Fruit fly (Drosophila melanogaster) whole organism, prepupa: ENCODE data around the gene CG42835.

Source experiments
- Blimp-1 ChIP-seq: fragments of 200-800 bp; sonication (Bioruptor generic); optimal IDR thresholded peaks from 3 replicates; lab custom pipeline; 2017; ENCODE audit warnings: missing biosample characterization, missing genetic modification characterization, mild to moderate bottlenecking, moderate library complexity, missing genetic modification reagents
- CG10669 ChIP-seq: fragments of 200-800 bp; sonication (Bioruptor generic); optimal IDR thresholded peaks from 3 replicates; lab custom pipeline; 2018; ENCODE audit warnings: missing biosample characterization, mild to moderate bottlenecking, missing genetic modification characterization, moderate library complexity
- CG11294 ChIP-seq: fragments of 200-800 bp; sonication (Bioruptor generic); IDR thresholded peaks from 2 replicates; pipeline ENCODE4 v1.3.6; 2022; ENCODE audit warnings: missing biosample characterization, missing genetic modification characterization
- CG11762 ChIP-seq: fragments of 200-800 bp; sonication (Bioruptor generic); optimal IDR thresholded peaks from 3 replicates; lab custom pipeline; 2016; ENCODE audit warnings: missing biosample characterization, missing genetic modification characterization; ENCODE audit not compliant: insufficient read depth
- CG11902 ChIP-seq: fragments of 200-800 bp; sonication (Bioruptor generic); optimal IDR thresholded peaks from 3 replicates; lab custom pipeline; 2016; ENCODE audit warnings: missing biosample characterization, missing genetic modification characterization
- CG15336 ChIP-seq: fragments of 200-800 bp; sonication (Bioruptor generic); IDR thresholded peaks from 2 replicates; pipeline ENCODE4 v1.3.6; 2022; ENCODE audit warnings: missing biosample characterization, missing genetic modification characterization
- CG1621 ChIP-seq: fragments of 200-800 bp; sonication (Bioruptor generic); optimal IDR thresholded peaks from 3 replicates; lab custom pipeline; 2018; ENCODE audit warnings: missing biosample characterization, mild to moderate bottlenecking, missing genetic modification characterization
- CG3032 ChIP-seq: fragments of 200-800 bp; optimal IDR thresholded peaks from 2 replicates; lab custom pipeline; 2019; ENCODE audit warnings: missing biosample characterization, mild to moderate bottlenecking, missing genetic modification characterization, moderate library complexity
- CG31627 ChIP-seq: fragments of 200-800 bp; sonication (Bioruptor generic); optimal IDR thresholded peaks from 3 replicates; lab custom pipeline; 2016; ENCODE audit warnings: missing biosample characterization, missing genetic modification characterization
- CG32006 ChIP-seq: fragments of 200-800 bp; sonication (Bioruptor generic); optimal IDR thresholded peaks from 3 replicates; lab custom pipeline; 2017; ENCODE audit warnings: missing biosample characterization, mild to moderate bottlenecking, missing genetic modification characterization
- CG34406 ChIP-seq: fragments of 200-800 bp; sonication (Bioruptor generic); optimal IDR thresholded peaks from 3 replicates; lab custom pipeline; 2016; ENCODE audit warnings: missing biosample characterization, missing genetic modification characterization
- CG4318 ChIP-seq: fragments of 200-800 bp; sonication (Bioruptor generic); optimal IDR thresholded peaks from 3 replicates; lab custom pipeline; 2017; ENCODE audit warnings: missing biosample characterization, mild to moderate bottlenecking, missing genetic modification characterization
- CG6163 ChIP-seq: fragments of 200-800 bp; sonication (Bioruptor generic); IDR thresholded peaks from 3 replicates; pipeline ENCODE4 v1.3.6; 2022; ENCODE audit warnings: missing biosample characterization, missing genetic modification characterization
- CG6276 ChIP-seq: fragments of 200-800 bp; sonication (Bioruptor generic); optimal IDR thresholded peaks from 2 replicates; lab custom pipeline; 2017; ENCODE audit warnings: missing biosample characterization, mild to moderate bottlenecking, missing genetic modification characterization
- CG6792 ChIP-seq: fragments of 200-800 bp; sonication (Bioruptor generic); optimal IDR thresholded peaks from 3 replicates; lab custom pipeline; 2016; ENCODE audit warnings: missing biosample characterization, missing genetic modification characterization
- CG6808 ChIP-seq: fragments of 200-800 bp; sonication (Bioruptor generic); optimal IDR thresholded peaks from 3 replicates; lab custom pipeline; 2017; ENCODE audit warnings: missing biosample characterization, missing genetic modification characterization, mild to moderate bottlenecking, moderate library complexity, missing genetic modification reagents
- CG6854 ChIP-seq: fragments of 200-800 bp; sonication (Bioruptor generic); optimal IDR thresholded peaks from 2 replicates; lab custom pipeline; 2017; ENCODE audit warnings: missing biosample characterization, mild to moderate bottlenecking, missing genetic modification characterization
- CG7368 ChIP-seq: fragments of 200-800 bp; sonication (Bioruptor generic); optimal IDR thresholded peaks from 3 replicates; lab custom pipeline; 2016; ENCODE audit warnings: missing biosample characterization, missing genetic modification characterization
- CG8119 ChIP-seq: fragments of 200-800 bp; sonication (Bioruptor generic); IDR thresholded peaks from 3 replicates; pipeline ENCODE4 v1.3.6; 2022; ENCODE audit warnings: missing biosample characterization, missing genetic modification characterization
- CG8632 ChIP-seq: fragments of 200-800 bp; sonication (Bioruptor generic); optimal IDR thresholded peaks from 3 replicates; lab custom pipeline; 2016; ENCODE audit warnings: missing biosample characterization, missing genetic modification characterization
- CG9139 ChIP-seq: fragments of 200-800 bp; sonication (Bioruptor generic); optimal IDR thresholded peaks from 3 replicates; lab custom pipeline; 2017; ENCODE audit warnings: missing biosample characterization, mild to moderate bottlenecking, missing genetic modification characterization
- Eip75B ChIP-seq: fragments of 200-800 bp; sonication (Bioruptor generic); optimal IDR thresholded peaks from 3 replicates; lab custom pipeline; 2016; ENCODE audit warnings: missing biosample characterization, missing genetic modification characterization
- Eip78C ChIP-seq: fragments of 200-800 bp; sonication (Bioruptor generic); peaks from one replicate; lab custom pipeline; 2016; ENCODE audit warnings: missing biosample characterization, missing genetic modification characterization
- Ets21C ChIP-seq: fragments of 200-800 bp; sonication (Bioruptor generic); optimal IDR thresholded peaks from 3 replicates; lab custom pipeline; 2016; ENCODE audit warnings: missing biosample characterization, missing genetic modification characterization
- Ets96B ChIP-seq: fragments of 200-800 bp; optimal IDR thresholded peaks from 2 replicates; lab custom pipeline; 2019; ENCODE audit warnings: missing biosample characterization, mild to moderate bottlenecking, missing genetic modification characterization, moderate library complexity
- Gug ChIP-seq: fragments of 200-800 bp; sonication (Bioruptor generic); IDR thresholded peaks from 2 replicates; pipeline ENCODE4 v1.3.6; 2022; ENCODE audit warnings: missing biosample characterization, missing genetic modification characterization
- Hr38 ChIP-seq: sonication (Bioruptor generic); optimal IDR thresholded peaks from 2 replicates; lab custom pipeline; 2016; ENCODE audit warnings: missing biosample characterization, missing genetic modification characterization
- Hr39 ChIP-seq: fragments of 200-800 bp; sonication (Bioruptor generic); optimal IDR thresholded peaks from 2 replicates; lab custom pipeline; 2016; ENCODE audit warnings: missing biosample characterization, missing genetic modification characterization
- Lpt ChIP-seq: fragments of 200-800 bp; sonication (Bioruptor generic); optimal IDR thresholded peaks from 3 replicates; lab custom pipeline; 2016; ENCODE audit warnings: missing biosample characterization, missing genetic modification characterization
- Met ChIP-seq: fragments of 200-800 bp; sonication (Bioruptor generic); optimal IDR thresholded peaks from 3 replicates; lab custom pipeline; 2016; ENCODE audit warnings: missing biosample characterization, missing genetic modification characterization
- Smox ChIP-seq: fragments of 200-800 bp; sonication (Bioruptor generic); optimal IDR thresholded peaks from 3 replicates; lab custom pipeline; 2016; ENCODE audit warnings: missing biosample characterization, missing genetic modification characterization
- Sox102F ChIP-seq: fragments of 200-800 bp; sonication (Bioruptor generic); optimal IDR thresholded peaks from 2 replicates; lab custom pipeline; 2016; ENCODE audit warnings: missing biosample characterization, mild to moderate bottlenecking, missing genetic modification characterization
- Sox14 ChIP-seq: fragments of 200-800 bp; sonication (Bioruptor generic); optimal IDR thresholded peaks from 3 replicates; lab custom pipeline; 2016; ENCODE audit warnings: missing biosample characterization, missing genetic modification characterization
- Sox15 ChIP-seq: fragments of 200-800 bp; sonication (Bioruptor generic); optimal IDR thresholded peaks from 3 replicates; lab custom pipeline; 2016; ENCODE audit warnings: missing biosample characterization, missing genetic modification characterization
- achi ChIP-seq: fragments of 200-800 bp; sonication (Bioruptor generic); optimal IDR thresholded peaks from 3 replicates; lab custom pipeline; 2016; ENCODE audit warnings: missing biosample characterization, missing genetic modification characterization
- acj6 ChIP-seq: fragments of 200-800 bp; sonication (Bioruptor generic); optimal IDR thresholded peaks from 3 replicates; lab custom pipeline; 2016; ENCODE audit warnings: missing biosample characterization, missing genetic modification characterization
- cyc ChIP-seq: fragments of 200-800 bp; sonication (Bioruptor generic); optimal IDR thresholded peaks from 3 replicates; lab custom pipeline; 2016; ENCODE audit warnings: missing biosample characterization, missing genetic modification characterization
- dac ChIP-seq: fragments of 200-800 bp; sonication (Bioruptor generic); optimal IDR thresholded peaks from 2 replicates; lab custom pipeline; 2017; ENCODE audit warnings: missing biosample characterization, mild to moderate bottlenecking, missing genetic modification characterization
- eg ChIP-seq: fragments of 200-800 bp; sonication (Bioruptor generic); IDR thresholded peaks from 3 replicates; pipeline ENCODE4 v1.3.6; 2022; ENCODE audit warnings: missing biosample characterization, missing genetic modification characterization
- esn ChIP-seq: fragments of 200-800 bp; sonication (Bioruptor generic); optimal IDR thresholded peaks from 2 replicates; lab custom pipeline; 2016; ENCODE audit warnings: missing biosample characterization, mild to moderate bottlenecking, missing genetic modification characterization, moderate library complexity
- fd59A ChIP-seq: fragments of 200-800 bp; sonication (Bioruptor generic); optimal IDR thresholded peaks from 2 replicates; lab custom pipeline; 2017; ENCODE audit warnings: missing biosample characterization, mild to moderate bottlenecking, missing genetic modification characterization, missing genetic modification reagents
- fd85E ChIP-seq: fragments of 200-800 bp; sonication (Bioruptor generic); optimal IDR thresholded peaks from 3 replicates; lab custom pipeline; 2016; ENCODE audit warnings: missing biosample characterization, missing genetic modification characterization
- fkh ChIP-seq: fragments of 200-800 bp; sonication (Bioruptor generic); optimal IDR thresholded peaks from 3 replicates; lab custom pipeline; 2017; ENCODE audit warnings: missing biosample characterization, mild to moderate bottlenecking, missing genetic modification characterization, moderate library complexity
- net ChIP-seq: fragments of 200-800 bp; sonication (Bioruptor generic); optimal IDR thresholded peaks from 3 replicates; lab custom pipeline; 2016; ENCODE audit warnings: missing biosample characterization, missing genetic modification characterization
- pdm3 ChIP-seq: fragments of 200-800 bp; sonication (Bioruptor generic); optimal IDR thresholded peaks from 3 replicates; lab custom pipeline; 2016; ENCODE audit warnings: missing biosample characterization, missing genetic modification characterization
- svp ChIP-seq: fragments of 200-800 bp; sonication (Bioruptor generic); peaks from one replicate; lab custom pipeline; 2016; ENCODE audit warnings: missing biosample characterization, missing genetic modification characterization
- vri ChIP-seq: fragments of 200-800 bp; sonication (Bioruptor generic); optimal IDR thresholded peaks from 3 replicates; lab custom pipeline; 2016; ENCODE audit warnings: missing biosample characterization, mild to moderate bottlenecking, missing genetic modification characterization

Gene CG42835

DNA sequence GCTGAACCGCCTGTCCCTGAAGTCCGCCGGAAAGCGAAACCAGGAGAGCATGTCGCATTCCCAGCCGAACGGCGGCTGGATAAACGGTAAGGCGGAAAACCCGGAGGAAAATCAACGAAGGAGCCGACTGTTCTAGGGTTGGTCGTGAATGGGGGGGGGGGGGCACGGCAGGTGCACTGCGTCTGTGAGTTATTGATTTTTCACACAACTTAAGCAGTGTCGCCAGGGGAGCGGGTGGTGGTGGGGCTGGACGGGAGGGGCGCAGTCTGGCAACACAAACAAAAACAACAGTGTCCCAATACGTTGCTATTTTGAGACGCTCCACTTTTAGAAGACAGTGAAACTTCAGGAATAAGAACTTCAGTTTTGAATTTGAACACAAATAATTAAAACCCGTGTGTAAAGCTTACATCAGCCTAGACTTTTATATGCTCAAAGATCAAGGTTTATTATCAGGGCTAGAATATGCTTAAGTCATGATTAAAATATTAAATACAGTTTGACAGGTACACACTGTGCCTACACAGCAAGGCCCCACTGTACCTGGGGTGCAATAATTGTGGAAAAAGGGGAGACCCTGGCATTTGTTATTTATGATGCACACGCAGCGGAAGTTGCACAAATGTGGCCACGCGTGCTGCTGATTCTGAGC lies 34.1 kb upstream of the CG42835 start (continued):
- peak; percentile 79 for TF ChIP-seq CG6276
- TF ChIP-seq Ets96B (tag; lab: Kevin White, UChicago), result peak; percentile 73
- TF ChIP-seq esn, result peak; percentile 79
- peak; percentile 77 for TF ChIP-seq pdm3 (GFP tag; lab: Kevin White, UChicago)
- TF ChIP-seq CG32006, result peak; percentile 78
- no peak for TF ChIP-seq Hr38
- TF ChIP-seq CG34406, result peak; percentile 61
- peak; percentile 90 for TF ChIP-seq CG8119
- peak; percentile 87 for TF ChIP-seq CG15336
- peak; percentile 71 for TF ChIP-seq CG11762 (GFP tag; lab: Kevin White, UChicago)
- peak; percentile 72 for TF ChIP-seq CG8632
- TF ChIP-seq CG11902 (GFP tag; lab: Kevin White, UChicago), result peak; percentile 74
- TF ChIP-seq Eip78C, result peak; percentile 91
- TF ChIP-seq Gug (GFP tag; lab: Robert Waterston, UW), result peak; percentile 79
- TF ChIP-seq Sox14, result peak; percentile 68
- TF ChIP-seq CG6163 (GFP tag; lab: Robert Waterston, UW), result peak; percentile 89
- peak; percentile 75 for TF ChIP-seq CG6808 (GFP tag; lab: Kevin White, UChicago)
- peak; percentile 20 for TF ChIP-seq Blimp-1 (GFP tag; lab: Kevin White, UChicago)
- TF ChIP-seq, all 60 proteins: peak for 58

DNA sequence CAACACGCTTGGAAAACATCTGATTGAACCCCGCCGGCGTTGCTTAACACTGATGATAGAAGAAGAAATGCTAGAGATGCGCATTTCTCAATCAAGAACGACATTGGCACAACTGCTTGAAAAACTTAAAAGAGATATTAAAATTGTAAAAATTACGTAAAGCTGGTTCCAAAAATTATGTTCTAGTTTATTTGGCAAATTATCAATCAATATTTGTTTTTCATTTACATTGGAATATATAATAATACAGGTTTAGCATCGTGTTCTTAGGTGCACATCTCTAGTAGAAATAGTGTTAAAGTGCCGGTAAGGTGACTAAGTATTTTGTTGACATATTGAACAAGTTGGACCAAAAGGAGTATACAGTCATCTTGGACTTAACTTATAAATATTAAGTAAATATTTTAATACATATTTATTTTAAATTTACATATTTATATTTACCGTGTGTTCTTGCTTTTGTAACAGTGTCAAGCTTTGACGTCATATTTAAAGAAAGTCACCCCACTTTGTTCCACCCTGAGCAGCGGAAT lies 29.1 kb upstream of the CG42835 start, which contains the start of the genes Brf and sds22:
Brf (minus strand) TSS at position 25 of the 533 bp plus-strand sequence.
sds22 (plus strand) TSS at position 282 of the 533 bp plus-strand sequence.
- TF ChIP-seq net (GFP tag; lab: Kevin White, UChicago) (peak; percentile 92), eg (peak; percentile 89), Lpt (GFP tag; lab: Kevin White, UChicago) (peak; percentile 91), Smox (peak; percentile 95), fd85E (GFP tag; lab: Kevin White, UChicago) (peak; percentile 69), CG6854 (GFP tag; lab: Kevin White, UChicago) (peak; percentile 73), CG7368 (GFP tag; lab: Kevin White, UChicago) (peak; percentile 93), cyc (GFP tag; lab: Kevin White, UChicago) (peak; percentile 98), esn (peak; percentile 97), Sox15 (GFP tag; lab: Kevin White, UChicago) (peak; percentile 94), acj6 (peak; percentile 96), CG8119 (peak; percentile 88), dac (GFP tag; lab: Kevin White, UChicago) (peak; percentile 75), Ets21C (GFP tag; lab: Kevin White, UChicago) (peak; percentile 97), CG11294 (GFP tag; lab: Robert Waterston, UW) (peak; percentile 89), Eip75B (peak; percentile 94), CG31627 (peak; percentile 98), CG34406 (peak; percentile 94), fkh (peak; percentile 96), CG4318 (GFP tag; lab: Kevin White, UChicago) (peak; percentile 93), fd59A (GFP tag; lab: Kevin White, UChicago) (peak; percentile 87), Sox102F (GFP tag; lab: Kevin White, UChicago) (peak; percentile 94), Met (GFP tag; lab: Kevin White, UChicago) (peak; percentile 96), CG10669 (peak; percentile 94), CG11902 (GFP tag; lab: Kevin White, UChicago) (peak; percentile 93), CG3032 (tag; lab: Kevin White, UChicago) (peak; percentile 96), vri (peak; percentile 90), CG6163 (GFP tag; lab: Robert Waterston, UW) (peak; percentile 91), pdm3 (GFP tag; lab: Kevin White, UChicago) (peak; percentile 98), Gug (GFP tag; lab: Robert Waterston, UW) (peak; percentile 87), CG6792 (peak; percentile 93), Ets96B (tag; lab: Kevin White, UChicago) (peak; percentile 92), CG8632 (peak; percentile 93), CG15336 (peak; percentile 89), achi (GFP tag; lab: Kevin White, UChicago) (peak; percentile 95), CG9139 (GFP tag; lab: Kevin White, UChicago) (peak; percentile 85), CG1621 (peak; percentile 87), CG6808 (GFP tag; lab: Kevin White, UChicago) (peak; percentile 86), Sox14 (peak; percentile 96), svp (GFP tag; lab: Kevin White, UChicago) (peak; percentile 97), Hr39 (GFP tag; lab: Kevin White, UChicago) (peak; percentile 98), CG11762 (GFP tag; lab: Kevin White, UChicago) (peak; percentile 92)
